Worm (Caenorhabditis elegans) whole organism, young adult: Measurements from ENCODE around the gene H04J21.1.
A peak's percentile ranks its signal among the peaks of the same experiment; 100 is the strongest.

Source experiments
- C06A6.2 ChIP-seq: fragments of 200-800 bp; sonication (Bioruptor generic); conservative IDR thresholded peaks from 2 replicates; pipeline ENCODE4 v1.3.6; 2022; ENCODE audit warnings: missing genetic modification characterization, missing compliant biosample characterization
- C17E4.6 ChIP-seq: fragments of 200-800 bp; sonication (Bioruptor generic); IDR thresholded peaks from 2 replicates; pipeline ENCODE4 v1.3.6; 2022; ENCODE audit warnings: missing genetic modification reagents, missing genetic modification characterization, missing compliant biosample characterization
- D2030.7 ChIP-seq: fragments of 200-800 bp; sonication (Bioruptor generic); IDR thresholded peaks from 2 replicates; pipeline ENCODE4 v1.3.6; 2022; ENCODE audit warnings: missing genetic modification reagents, missing genetic modification characterization, missing compliant biosample characterization
- F10E7.11 ChIP-seq: sonication (generic microtip); optimal IDR thresholded peaks from 2 replicates; lab custom pipeline; 2017; ENCODE audit warnings: mild to moderate bottlenecking, missing genetic modification characterization, moderate library complexity, missing compliant biosample characterization
- F22D6.2 ChIP-seq: sonication (generic microtip); optimal IDR thresholded peaks from 2 replicates; lab custom pipeline; 2016; ENCODE audit warnings: mild to moderate bottlenecking, missing genetic modification characterization, missing compliant biosample characterization
- F49E8.2 ChIP-seq: sonication (generic microtip); optimal IDR thresholded peaks from 3 replicates; lab custom pipeline; 2017; ENCODE audit warnings: missing genetic modification characterization, mild to moderate bottlenecking, missing compliant biosample characterization, antibody characterized with exemption, moderate library complexity; ENCODE audit not compliant: insufficient read depth
- K12H6.12 ChIP-seq: fragments of 200-800 bp; sonication (Bioruptor generic); optimal IDR thresholded peaks from 2 replicates; lab custom pipeline; 2018; ENCODE audit warnings: mild to moderate bottlenecking, missing genetic modification characterization, missing compliant biosample characterization
- T26A5.8 ChIP-seq: sonication (generic microtip); optimal IDR thresholded peaks from 2 replicates; lab custom pipeline; 2016; ENCODE audit warnings: missing genetic modification characterization, missing compliant biosample characterization
- Y53G8AR.9 ChIP-seq: fragments of 200-800 bp; sonication (Bioruptor generic); conservative IDR thresholded peaks from 2 replicates; pipeline ENCODE4 v1.3.6; 2022; ENCODE audit warnings: missing genetic modification reagents, missing genetic modification characterization, missing compliant biosample characterization
- Y67H2A.10 ChIP-seq: fragments of 200-800 bp; sonication (Bioruptor generic); conservative IDR thresholded peaks from 2 replicates; pipeline ENCODE4 v1.3.6; 2022; ENCODE audit warnings: missing genetic modification reagents, missing genetic modification characterization, missing compliant biosample characterization
- Y79H2A.3 ChIP-seq: fragments of 200-800 bp; sonication (Bioruptor generic); conservative IDR thresholded peaks from 2 replicates; pipeline ENCODE4 v1.3.6; 2022; ENCODE audit warnings: missing genetic modification reagents, missing genetic modification characterization, missing compliant biosample characterization
- ZK185.1 ChIP-seq: sonication (generic microtip); optimal IDR thresholded peaks from 2 replicates; lab custom pipeline; 2016; ENCODE audit warnings: mild to moderate bottlenecking, missing genetic modification characterization, missing compliant biosample characterization; ENCODE audit not compliant: poor library complexity, severe bottlenecking
- ama-1 ChIP-seq, 3 experiments: fragments of 150-350 bp in 1 of 3; sonication (generic microtip) in 2 of 3; optimal IDR thresholded peaks; 2 replicates each; lab custom pipeline; 2014 to 2018; ENCODE audit warnings: missing biosample characterization in 2 of 3, missing genetic modification characterization in 2 of 3, missing genetic modification reagents in 2 of 3
- attf-5 ChIP-seq: fragments of 200-800 bp; sonication (Bioruptor generic); optimal IDR thresholded peaks from 2 replicates; lab custom pipeline; 2018; ENCODE audit warnings: mild to moderate bottlenecking, missing genetic modification characterization, missing compliant biosample characterization
- bed-2 ChIP-seq: fragments of 200-800 bp; sonication (Bioruptor generic); IDR thresholded peaks from 2 replicates; pipeline ENCODE4 v1.3.6; 2022; ENCODE audit warnings: missing genetic modification reagents, missing genetic modification characterization, missing compliant biosample characterization
- cebp-2 ChIP-seq: fragments of 200-800 bp; sonication (Bioruptor generic); IDR thresholded peaks from 2 replicates; pipeline ENCODE4 v1.3.6; 2022; ENCODE audit warnings: missing genetic modification characterization, missing compliant biosample characterization
- ceh-40 ChIP-seq: fragments of 200-800 bp; sonication (Bioruptor generic); IDR thresholded peaks from 2 replicates; pipeline ENCODE4 v1.3.6; 2022; ENCODE audit warnings: missing genetic modification characterization, missing compliant biosample characterization
- ceh-58 ChIP-seq: fragments of 200-800 bp; sonication (Bioruptor generic); IDR thresholded peaks from 2 replicates; pipeline ENCODE4 v1.3.6; 2022; ENCODE audit warnings: missing genetic modification characterization, missing compliant biosample characterization
- ceh-91 ChIP-seq: fragments of 200-800 bp; sonication (Bioruptor generic); IDR thresholded peaks from 2 replicates; pipeline ENCODE4 v1.3.6; 2022; ENCODE audit warnings: missing genetic modification reagents, missing genetic modification characterization, missing compliant biosample characterization
- efl-1 ChIP-seq: fragments of 150-350 bp; optimal IDR thresholded peaks from 2 replicates; lab custom pipeline; 2014; ENCODE audit warnings: missing biosample characterization, missing genetic modification reagents, missing genetic modification characterization
- egl-18 ChIP-seq: fragments of 200-800 bp; sonication (Bioruptor generic); IDR thresholded peaks from 2 replicates; pipeline ENCODE4 v1.3.6; 2022; ENCODE audit warnings: missing genetic modification reagents, missing genetic modification characterization, missing compliant biosample characterization
- egl-44 ChIP-seq: fragments of 200-800 bp; sonication (Bioruptor generic); IDR thresholded peaks from 2 replicates; pipeline ENCODE4 v1.3.6; 2022; ENCODE audit warnings: missing genetic modification reagents, missing genetic modification characterization, missing compliant biosample characterization
- egrh-3 ChIP-seq: fragments of 200-800 bp; sonication (Bioruptor generic); IDR thresholded peaks from 2 replicates; pipeline ENCODE4 v1.3.6; 2022; ENCODE audit warnings: missing genetic modification reagents, missing genetic modification characterization, missing compliant biosample characterization
- ets-4 ChIP-seq: fragments of 200-800 bp; sonication (Bioruptor generic); optimal IDR thresholded peaks from 2 replicates; lab custom pipeline; 2018; ENCODE audit warnings: mild to moderate bottlenecking, missing genetic modification characterization, missing compliant biosample characterization
- fkh-3 ChIP-seq: sonication (generic microtip); optimal IDR thresholded peaks from 2 replicates; lab custom pipeline; 2016; ENCODE audit warnings: mild to moderate bottlenecking, missing genetic modification characterization, missing compliant biosample characterization
- hlh-12 ChIP-seq: sonication (generic microtip); optimal IDR thresholded peaks from 2 replicates; lab custom pipeline; 2016; ENCODE audit warnings: missing genetic modification characterization, missing compliant biosample characterization
- let-526 ChIP-seq: fragments of 200-800 bp; sonication (Bioruptor generic); IDR thresholded peaks from 2 replicates; pipeline ENCODE4 v1.3.6; 2022; ENCODE audit warnings: missing genetic modification reagents, missing genetic modification characterization, missing compliant biosample characterization
- lin-26 ChIP-seq: fragments of 200-800 bp; sonication (Bioruptor generic); IDR thresholded peaks from 2 replicates; pipeline ENCODE4 v1.3.6; 2022; ENCODE audit warnings: missing genetic modification reagents, missing genetic modification characterization, missing compliant biosample characterization
- lin-35 ChIP-seq, 3 experiments: fragments of 150-350 bp in 2 of 3; sonication (generic microtip) in 1 of 3; optimal IDR thresholded peaks; 2 replicates each; lab custom pipeline; 2014 to 2018; ENCODE audit warnings: missing biosample characterization in 3 of 3, missing genetic modification characterization in 3 of 3, missing genetic modification reagents in 3 of 3
- lin-54 ChIP-seq: fragments of 200-800 bp; sonication (Bioruptor generic); optimal IDR thresholded peaks from 2 replicates; lab custom pipeline; 2018; ENCODE audit warnings: mild to moderate bottlenecking, missing genetic modification characterization, missing compliant biosample characterization
- lsl-1 ChIP-seq: fragments of 200-800 bp; sonication (Bioruptor generic); optimal IDR thresholded peaks from 2 replicates; lab custom pipeline; 2018; ENCODE audit warnings: mild to moderate bottlenecking, missing genetic modification characterization, moderate library complexity, missing compliant biosample characterization
- madf-3 ChIP-seq: fragments of 200-800 bp; sonication (Bioruptor generic); IDR thresholded peaks from 2 replicates; pipeline ENCODE4 v1.3.6; 2022; ENCODE audit warnings: missing genetic modification reagents, missing genetic modification characterization, missing compliant biosample characterization
- madf-6 ChIP-seq: fragments of 200-800 bp; sonication (Bioruptor generic); IDR thresholded peaks from 2 replicates; pipeline ENCODE4 v1.3.6; 2022; ENCODE audit warnings: missing genetic modification reagents, missing genetic modification characterization, missing compliant biosample characterization
- madf-8 ChIP-seq: fragments of 200-800 bp; sonication (Bioruptor generic); conservative IDR thresholded peaks from 2 replicates; pipeline ENCODE4 v1.3.6; 2022; ENCODE audit warnings: missing genetic modification reagents, missing genetic modification characterization, missing compliant biosample characterization
- mxl-1 ChIP-seq: sonication (generic microtip); optimal IDR thresholded peaks from 2 replicates; lab custom pipeline; 2016; ENCODE audit warnings: missing genetic modification characterization, missing compliant biosample characterization
- nfya-2 ChIP-seq: fragments of 200-800 bp; sonication (Bioruptor generic); IDR thresholded peaks from 2 replicates; pipeline ENCODE4 v1.3.6; 2022; ENCODE audit warnings: missing genetic modification reagents, missing genetic modification characterization, missing compliant biosample characterization
- nhr-27 ChIP-seq: fragments of 200-800 bp; sonication (Bioruptor generic); optimal IDR thresholded peaks from 2 replicates; lab custom pipeline; 2018; ENCODE audit warnings: mild to moderate bottlenecking, missing genetic modification characterization, moderate library complexity, missing compliant biosample characterization
- pbrm-1 ChIP-seq: fragments of 200-800 bp; sonication (Bioruptor generic); IDR thresholded peaks from 2 replicates; pipeline ENCODE4 v1.3.6; 2022; ENCODE audit warnings: missing genetic modification reagents, missing genetic modification characterization, missing compliant biosample characterization
- rcor-1 ChIP-seq: fragments of 200-800 bp; sonication (Bioruptor generic); IDR thresholded peaks from 2 replicates; pipeline ENCODE4 v1.3.6; 2022; ENCODE audit warnings: missing genetic modification reagents, missing genetic modification characterization, missing compliant biosample characterization
- rpc-1 ChIP-seq, 2 experiments: fragments of 150-350 bp in 1 of 2; sonication (generic microtip) in 1 of 2; optimal IDR thresholded peaks; 2 replicates each; lab custom pipeline; 2014 to 2018; ENCODE audit warnings: missing biosample characterization in 1 of 2, missing genetic modification characterization in 1 of 2, missing genetic modification reagents in 1 of 2, missing genotype in 1 of 2
- sdz-38 ChIP-seq: sonication (generic microtip); optimal IDR thresholded peaks from 2 replicates; lab custom pipeline; 2016; ENCODE audit warnings: missing genotype, missing genetic modification characterization, missing compliant biosample characterization
- snpc-4 ChIP-seq, 5 experiments: fragments of 150-350 bp in 1 of 5; sonication (generic microtip) in 4 of 5; optimal IDR thresholded peaks; 2 replicates each; lab custom pipeline; 2014 to 2018; ENCODE audit warnings: missing genetic modification characterization in 5 of 5, missing biosample characterization in 3 of 5, antibody characterized with exemption in 2 of 5, mild to moderate bottlenecking in 2 of 5, missing compliant biosample characterization in 2 of 5, missing genotype in 2 of 5, moderate library complexity in 2 of 5, missing genetic modification reagents in 1 of 5
- somi-1 ChIP-seq: fragments of 200-800 bp; sonication (Bioruptor generic); optimal IDR thresholded peaks from 2 replicates; lab custom pipeline; 2018; ENCODE audit warnings: mild to moderate bottlenecking, missing genetic modification characterization, missing compliant biosample characterization
- sptf-2 ChIP-seq: fragments of 200-800 bp; sonication (Bioruptor generic); optimal IDR thresholded peaks from 2 replicates; lab custom pipeline; 2018; ENCODE audit warnings: mild to moderate bottlenecking, missing genetic modification characterization, missing compliant biosample characterization
- tbp1 ChIP-seq: fragments of 200-800 bp; sonication (Bioruptor generic); optimal IDR thresholded peaks from 2 replicates; lab custom pipeline; 2018; ENCODE audit warnings: mild to moderate bottlenecking, missing genetic modification characterization, missing compliant biosample characterization
- ztf-18 ChIP-seq: sonication (generic microtip); optimal IDR thresholded peaks from 2 replicates; lab custom pipeline; 2016; ENCODE audit warnings: missing genotype, mild to moderate bottlenecking, missing genetic modification characterization, missing compliant biosample characterization
- ztf-22 ChIP-seq: fragments of 200-800 bp; sonication (Bioruptor generic); optimal IDR thresholded peaks from 2 replicates; lab custom pipeline; 2018; ENCODE audit warnings: mild to moderate bottlenecking, missing genetic modification characterization, moderate library complexity, missing compliant biosample characterization
- ztf-6 ChIP-seq: fragments of 200-800 bp; sonication (Bioruptor generic); IDR thresholded peaks from 2 replicates; pipeline ENCODE4 v1.3.6; 2022; ENCODE audit warnings: missing genetic modification reagents, missing genetic modification characterization, missing compliant biosample characterization

The H04J21.1 gene

ce11 chrIII:2331033-2331625 is 40.6 kb downstream of the H04J21.1 start, which contains the start of the genes Y54F10BM.13 and ppm-1.D:
Gene Y54F10BM.13 (minus strand): TSS chrIII:2331083.
Gene ppm-1.D (plus strand): TSS chrIII:2331572.
- TF ChIP-seq snpc-4 (GFP tag; optimal IDR thresholded peaks at IDR 0.05; lab: Kevin White, UChicago) (no peak), snpc-4 (tag; optimal IDR thresholded peaks at IDR 0.05; lab: Kevin White, UChicago) (no peak), sdz-38 (tag; lab: Kevin White, UChicago) (no peak), rcor-1 (no peak), C06A6.2 (GFP tag; lab: Robert Waterston, UW) (no peak), ceh-58 (GFP tag; lab: Robert Waterston, UW) (no peak), lin-54 (GFP tag; lab: Kevin White, UChicago) (peak; percentile 76), ceh-91 (no peak), ztf-18 (tag; lab: Kevin White, UChicago) (no peak), ztf-22 (GFP tag; lab: Kevin White, UChicago) (no peak), Y79H2A.3 (GFP tag; lab: Robert Waterston, UW) (no peak), egl-44 (GFP tag; lab: Robert Waterston, UW) (no peak), F22D6.2 (tag; lab: Kevin White, UChicago) (no peak), efl-1 (GFP tag; lab: Kevin White, UChicago) (peak; percentile 85), lsl-1 (peak; percentile 37), sptf-2 (no peak), pbrm-1 (no peak), F49E8.2 (tag; lab: Kevin White, UChicago) (no peak), ztf-6 (no peak), ceh-40 (GFP tag; lab: Robert Waterston, UW) (no peak), tbp1 (GFP tag; lab: Kevin White, UChicago) (no peak), D2030.7 (GFP tag; lab: Robert Waterston, UW) (peak; percentile 55; the same call in 1 of the 2 replicates), F10E7.11 (tag; lab: Kevin White, UChicago) (no peak), mxl-1 (tag; lab: Kevin White, UChicago) (no peak), cebp-2 (GFP tag; lab: Robert Waterston, UW) (no peak), attf-5 (GFP tag; lab: Kevin White, UChicago) (peak; percentile 4), madf-3 (no peak), ZK185.1 (tag; lab: Kevin White, UChicago) (no peak), let-526 (no peak), hlh-12 (tag; lab: Kevin White, UChicago) (no peak), lin-26 (GFP tag; lab: Robert Waterston, UW) (no peak), bed-2 (GFP tag; lab: Robert Waterston, UW) (no peak), K12H6.12 (tag; lab: Kevin White, UChicago) (no peak), Y53G8AR.9 (GFP tag; lab: Robert Waterston, UW) (no peak), ets-4 (GFP tag; lab: Kevin White, UChicago) (no peak), madf-6 (peak; percentile 19; the same call in 1 of the 2 replicates), somi-1 (GFP tag; lab: Kevin White, UChicago) (no peak), C17E4.6 (no peak), egl-18 (GFP tag; lab: Robert Waterston, UW) (no peak), fkh-3 (tag; lab: Kevin White, UChicago) (no peak), lin-35 (GFP tag; optimal IDR thresholded peaks at IDR 0.05; lab: Kevin White, UChicago) (peak in 1 of 3 experiments; percentile 48), T26A5.8 (tag; lab: Kevin White, UChicago) (no peak), madf-8 (GFP tag; lab: Robert Waterston, UW) (no peak), nfya-2 (GFP tag; lab: Robert Waterston, UW) (no peak), egrh-3 (GFP tag; lab: Robert Waterston, UW) (no peak), nhr-27 (tag; lab: Kevin White, UChicago) (no peak), ama-1 (optimal IDR thresholded peaks at IDR 0.05; lab: Kevin White, UChicago) (no peak), ama-1 (GFP tag; optimal IDR thresholded peaks at IDR 0.05; lab: Kevin White, UChicago) (no peak), rpc-1 (optimal IDR thresholded peaks at IDR 0.05; lab: Kevin White, UChicago) (no peak), rpc-1 (tag; optimal IDR thresholded peaks at IDR 0.05; lab: Kevin White, UChicago) (no peak), Y67H2A.10 (GFP tag; lab: Robert Waterston, UW) (no peak)
